Worm (Caenorhabditis elegans) whole organism, mixed stage, embryonic: ENCODE measurements around the gene tkt-1.

ENCODE experiments used
- M03D4.4 ChIP-seq: sonication (generic microtip); optimal IDR thresholded peaks from 2 replicates; lab custom pipeline; 2017; ENCODE audit warnings: mild to moderate bottlenecking, missing genetic modification characterization, missing compliant biosample characterization
- blmp-1 ChIP-seq: fragments of 150-350 bp; optimal IDR thresholded peaks from 2 replicates; lab custom pipeline; 2014; ENCODE audit warnings: missing biosample characterization, missing genetic modification characterization
- drap-1 ChIP-seq: fragments of 200-800 bp; sonication (Bioruptor generic); optimal IDR thresholded peaks from 3 replicates; lab custom pipeline; 2018; ENCODE audit warnings: mild to moderate bottlenecking, missing genetic modification characterization, missing compliant biosample characterization
- elt-1 ChIP-seq: sonication (generic microtip); optimal IDR thresholded peaks from 2 replicates; lab custom pipeline; 2017; ENCODE audit warnings: missing genetic modification characterization, mild to moderate bottlenecking, missing compliant biosample characterization, antibody characterized with exemption, moderate library complexity, borderline replicate concordance; ENCODE audit not compliant: insufficient read depth
- nhr-237 ChIP-seq: fragments of 150-350 bp; optimal IDR thresholded peaks from 2 replicates; lab custom pipeline; 2014; ENCODE audit warnings: missing biosample characterization, missing genetic modification characterization
- pha-4 ChIP-seq: fragments of 150-350 bp; optimal IDR thresholded peaks from 2 replicates; lab custom pipeline; 2018; ENCODE audit warnings: missing biosample characterization, missing genetic modification reagents, missing genetic modification characterization
- snpc-4 ChIP-seq: fragments of 150-350 bp; optimal IDR thresholded peaks from 2 replicates; lab custom pipeline; 2014; ENCODE audit warnings: missing biosample characterization, missing genetic modification characterization
- unc-62 ChIP-seq: fragments of 150-350 bp; optimal IDR thresholded peaks from 2 replicates; lab custom pipeline; 2014; ENCODE audit warnings: missing biosample characterization, missing genetic modification reagents, missing genetic modification characterization

- no peak for TF ChIP-seq snpc-4
- TF ChIP-seq drap-1 (GFP tag; lab: Kevin White, UChicago) = no peak
- no peak for TF ChIP-seq pha-4 (tag; lab: Kevin White, UChicago)
- TF ChIP-seq blmp-1 (tag; lab: Kevin White, UChicago) = no peak
- TF ChIP-seq unc-62 (GFP tag; lab: Kevin White, UChicago) = no peak
- TF ChIP-seq M03D4.4 = no peak
- no peak for TF ChIP-seq nhr-237 (tag; lab: Kevin White, UChicago)
- TF ChIP-seq elt-1 (tag; lab: Kevin White, UChicago) = no peak
Observed at ce11 chrIV:10214811-10215210, 28.6 kb upstream of the tkt-1 start, which contains the start of gene abt-1.
